Fruit fly (Drosophila melanogaster) whole organism, embryonic: Measurements from ENCODE around the gene Ripalpha.

Experiments
- BEAF-32 ChIP-seq: fragments of 200-800 bp; sonication (Bioruptor generic); optimal IDR thresholded peaks from 3 replicates; lab custom pipeline; 2017; ENCODE audit warnings: missing biosample characterization, missing genetic modification characterization, mild to moderate bottlenecking, moderate library complexity, missing genetic modification reagents
- CG11398 ChIP-seq: fragments of 200-800 bp; sonication (Bioruptor generic); optimal IDR thresholded peaks from 2 replicates; lab custom pipeline; 2016; ENCODE audit warnings: missing biosample characterization, missing genetic modification characterization
- CG11560 ChIP-seq: fragments of 200-800 bp; sonication (Bioruptor generic); IDR thresholded peaks from 3 replicates; pipeline ENCODE4 v1.3.6; 2022; ENCODE audit warnings: missing biosample characterization, missing genetic modification characterization
- CG12236 ChIP-seq: fragments of 200-800 bp; sonication (Bioruptor generic); optimal IDR thresholded peaks from 2 replicates; lab custom pipeline; 2016; ENCODE audit warnings: missing biosample characterization, missing genetic modification characterization
- CG13624 ChIP-seq: fragments of 200-800 bp; sonication (Bioruptor generic); optimal IDR thresholded peaks from 2 replicates; lab custom pipeline; 2016; ENCODE audit warnings: missing biosample characterization, missing genetic modification characterization
- CG13894 ChIP-seq: fragments of 200-800 bp; sonication (Bioruptor generic); optimal IDR thresholded peaks from 3 replicates; lab custom pipeline; 2018; ENCODE audit warnings: missing biosample characterization, mild to moderate bottlenecking, missing genetic modification characterization, moderate library complexity
- CG14667 ChIP-seq: fragments of 200-800 bp; sonication (Bioruptor generic); IDR thresholded peaks from 2 replicates; pipeline ENCODE4 v1.3.6; 2022; ENCODE audit warnings: missing biosample characterization, missing genetic modification characterization
- CG1529 ChIP-seq: fragments of 200-800 bp; sonication (Bioruptor generic); optimal IDR thresholded peaks from 3 replicates; lab custom pipeline; 2018; ENCODE audit warnings: missing biosample characterization, missing genetic modification characterization
- CG1603 ChIP-seq: fragments of 200-800 bp; sonication (Bioruptor generic); optimal IDR thresholded peaks from 2 replicates; lab custom pipeline; 2019; ENCODE audit warnings: missing biosample characterization, mild to moderate bottlenecking, missing genetic modification characterization, moderate library complexity
- CG1647 ChIP-seq: fragments of 200-800 bp; sonication (Bioruptor generic); optimal IDR thresholded peaks from 3 replicates; lab custom pipeline; 2016; ENCODE audit warnings: missing biosample characterization, missing genetic modification characterization
- CG17385 ChIP-seq: fragments of 200-800 bp; sonication (Bioruptor generic); optimal IDR thresholded peaks from 3 replicates; lab custom pipeline; 2018; ENCODE audit warnings: missing biosample characterization, mild to moderate bottlenecking, missing genetic modification characterization
- CG2712 ChIP-seq: fragments of 200-800 bp; optimal IDR thresholded peaks from 3 replicates; lab custom pipeline; 2019; ENCODE audit warnings: missing biosample characterization, mild to moderate bottlenecking, missing genetic modification characterization, moderate library complexity
- CG31224 ChIP-seq: fragments of 200-800 bp; sonication (Bioruptor generic); IDR thresholded peaks from 2 replicates; pipeline ENCODE4 v1.3.6; 2022; ENCODE audit warnings: missing biosample characterization, missing genetic modification characterization
- CG34224 ChIP-seq: fragments of 200-800 bp; sonication (Bioruptor generic); IDR thresholded peaks from 3 replicates; pipeline ENCODE4 v1.3.6; 2022; ENCODE audit warnings: missing biosample characterization, missing genetic modification characterization; ENCODE audit not compliant: partially characterized antibody
- CG6813 ChIP-seq: fragments of 200-800 bp; sonication (Bioruptor generic); optimal IDR thresholded peaks from 2 replicates; lab custom pipeline; 2017; ENCODE audit warnings: missing biosample characterization, missing genetic modification characterization, mild to moderate bottlenecking, moderate library complexity, missing genetic modification reagents
- CG7786 ChIP-seq: fragments of 200-800 bp; sonication (Bioruptor generic); optimal IDR thresholded peaks from 2 replicates; lab custom pipeline; 2016; ENCODE audit warnings: missing biosample characterization, missing genetic modification characterization
- CG9876 ChIP-seq: fragments of 200-800 bp; sonication (Bioruptor generic); optimal IDR thresholded peaks from 2 replicates; lab custom pipeline; 2016; ENCODE audit warnings: missing biosample characterization, missing genetic modification characterization
- Dfd ChIP-seq, 2 experiments: fragments of >200 bp; optimal IDR thresholded peaks; 2 replicates each; lab custom pipeline; 2017; ENCODE audit warnings: missing biosample characterization in 2 of 2, missing genetic modification characterization in 2 of 2
- Doc2 ChIP-seq: fragments of 200-800 bp; sonication (Bioruptor generic); IDR thresholded peaks from 2 replicates; pipeline ENCODE4 v1.3.6; 2022; ENCODE audit warnings: missing biosample characterization, missing genetic modification characterization
- Gug ChIP-seq: fragments of 200-800 bp; sonication (Bioruptor generic); IDR thresholded peaks from 4 replicates; pipeline ENCODE4 v1.3.6; 2022; ENCODE audit warnings: missing biosample characterization, missing genetic modification characterization
- HLHmδ ChIP-seq: fragments of 200-800 bp; sonication (Bioruptor generic); optimal IDR thresholded peaks from 2 replicates; lab custom pipeline; 2018; ENCODE audit warnings: missing biosample characterization, mild to moderate bottlenecking, missing genetic modification characterization, moderate library complexity
- Mes4 ChIP-seq: fragments of 200-800 bp; sonication (Bioruptor generic); optimal IDR thresholded peaks from 2 replicates; lab custom pipeline; 2016; ENCODE audit warnings: missing biosample characterization, missing genetic modification characterization
- NC2α ChIP-seq: fragments of 200-800 bp; sonication (Bioruptor generic); optimal IDR thresholded peaks from 2 replicates; lab custom pipeline; 2016; ENCODE audit warnings: missing biosample characterization, missing genetic modification characterization
- Oaz ChIP-seq: fragments of 200-800 bp; sonication (Bioruptor generic); IDR thresholded peaks from 2 replicates; pipeline ENCODE4 v1.3.6; 2022; ENCODE audit warnings: missing biosample characterization, missing genetic modification characterization
- Six4 ChIP-seq: fragments of 200-800 bp; sonication (Bioruptor generic); optimal IDR thresholded peaks from 2 replicates; lab custom pipeline; 2016; ENCODE audit warnings: missing biosample characterization, missing genetic modification characterization
- Xrp1 ChIP-seq: fragments of 200-800 bp; sonication (Bioruptor generic); IDR thresholded peaks from 2 replicates; pipeline ENCODE4 v1.3.6; 2022; ENCODE audit warnings: missing biosample characterization, missing genetic modification characterization
- amos ChIP-seq: fragments of 200-800 bp; sonication (Bioruptor generic); IDR thresholded peaks from 2 replicates; pipeline ENCODE4 v1.3.6; 2022; ENCODE audit warnings: missing biosample characterization, missing genetic modification characterization; ENCODE audit not compliant: partially characterized antibody
- az2 ChIP-seq: fragments of 200-800 bp; sonication (Bioruptor generic); optimal IDR thresholded peaks from 3 replicates; lab custom pipeline; 2016; ENCODE audit warnings: missing biosample characterization, missing genetic modification characterization
- bbx ChIP-seq: fragments of 200-800 bp; sonication (Bioruptor generic); IDR thresholded peaks from 2 replicates; pipeline ENCODE4 v1.3.6; 2022; ENCODE audit warnings: missing biosample characterization, missing genetic modification characterization; ENCODE audit not compliant: partially characterized antibody
- caup ChIP-seq: fragments of 200-800 bp; sonication (Bioruptor generic); optimal IDR thresholded peaks from 3 replicates; lab custom pipeline; 2017; ENCODE audit warnings: missing biosample characterization, mild to moderate bottlenecking, missing genetic modification characterization, moderate library complexity; ENCODE audit not compliant: severe bottlenecking
- dysf ChIP-seq: fragments of 200-800 bp; sonication (Bioruptor generic); IDR thresholded peaks from 3 replicates; pipeline ENCODE4 v1.3.6; 2022; ENCODE audit warnings: missing biosample characterization, missing genetic modification characterization
- eve ChIP-seq, 2 experiments: fragments of >200 bp; optimal IDR thresholded peaks; 2 replicates each; lab custom pipeline; 2017; ENCODE audit warnings: missing biosample characterization in 2 of 2, missing genetic modification characterization in 2 of 2
- fd3F ChIP-seq: fragments of 200-800 bp; sonication (Bioruptor generic); optimal IDR thresholded peaks from 2 replicates; lab custom pipeline; 2018; ENCODE audit warnings: missing biosample characterization, mild to moderate bottlenecking, missing genetic modification characterization, moderate library complexity
- grau ChIP-seq: fragments of 200-800 bp; optimal IDR thresholded peaks from 3 replicates; lab custom pipeline; 2019; ENCODE audit warnings: missing biosample characterization, mild to moderate bottlenecking, missing genetic modification characterization, moderate library complexity
- gt ChIP-seq: fragments of 200-800 bp; sonication (Bioruptor generic); IDR thresholded peaks from 2 replicates; pipeline ENCODE4 v1.3.6; 2022; ENCODE audit warnings: missing biosample characterization, missing genetic modification characterization
- jumu ChIP-seq: fragments of 200-800 bp; sonication (Bioruptor generic); optimal IDR thresholded peaks from 3 replicates; lab custom pipeline; 2016; ENCODE audit warnings: missing biosample characterization, missing genetic modification characterization
- kay ChIP-seq: fragments of 200-800 bp; sonication (Bioruptor generic); optimal IDR thresholded peaks from 2 replicates; lab custom pipeline; 2016; ENCODE audit warnings: missing biosample characterization, missing genetic modification characterization
- klu ChIP-seq: fragments of 200-800 bp; sonication (Bioruptor generic); IDR thresholded peaks from 2 replicates; pipeline ENCODE4 v1.3.6; 2022; ENCODE audit warnings: missing biosample characterization, missing genetic modification characterization
- lab ChIP-seq: fragments of 200-800 bp; sonication (Bioruptor generic); optimal IDR thresholded peaks from 3 replicates; lab custom pipeline; 2017; ENCODE audit warnings: missing biosample characterization, missing genetic modification characterization, mild to moderate bottlenecking, moderate library complexity, missing genetic modification reagents
- nmo ChIP-seq: fragments of 200-800 bp; sonication (Bioruptor generic); optimal IDR thresholded peaks from 2 replicates; lab custom pipeline; 2018; ENCODE audit warnings: missing biosample characterization, mild to moderate bottlenecking, missing genetic modification characterization, moderate library complexity
- org-1 ChIP-seq: fragments of 200-800 bp; sonication (Bioruptor generic); optimal IDR thresholded peaks from 2 replicates; lab custom pipeline; 2017; ENCODE audit warnings: missing biosample characterization, missing genetic modification characterization
- pan ChIP-seq, 4 experiments: fragments of >200 bp in 3 of 4; fragments of 200-800 bp in 1 of 4; sonication (Bioruptor generic) in 1 of 4; optimal IDR thresholded peaks in 3 of 4; IDR thresholded peaks in 1 of 4; 2 replicates each; pipeline versions ENCODE4 v1.3.6 to Lab custom; 2017 to 2022; ENCODE audit warnings: missing biosample characterization in 2 of 4, missing genetic modification characterization in 2 of 4, mixed read lengths in 1 of 4
- pros ChIP-seq: fragments of 200-800 bp; sonication (Bioruptor generic); optimal IDR thresholded peaks from 3 replicates; lab custom pipeline; 2019; ENCODE audit warnings: missing biosample characterization, mild to moderate bottlenecking, missing genetic modification characterization, moderate library complexity
- sima ChIP-seq: fragments of 200-800 bp; sonication (Bioruptor generic); optimal IDR thresholded peaks from 2 replicates; lab custom pipeline; 2016; ENCODE audit warnings: missing biosample characterization, missing genetic modification characterization
- stc ChIP-seq: fragments of 200-800 bp; sonication (Bioruptor generic); IDR thresholded peaks from 2 replicates; pipeline ENCODE4 v1.3.6; 2022; ENCODE audit warnings: missing biosample characterization, missing genetic modification characterization
- tap ChIP-seq: fragments of 200-800 bp; optimal IDR thresholded peaks from 3 replicates; lab custom pipeline; 2019; ENCODE audit warnings: missing biosample characterization, mild to moderate bottlenecking, missing genetic modification characterization, moderate library complexity
- tll ChIP-seq, 2 experiments: fragments of 200-800 bp in 1 of 2; fragments of >200 bp in 1 of 2; sonication (Bioruptor generic) in 1 of 2; optimal IDR thresholded peaks; 2 replicates each; lab custom pipeline; 2017 to 2019; ENCODE audit warnings: missing biosample characterization in 2 of 2, missing genetic modification characterization in 2 of 2, mild to moderate bottlenecking in 1 of 2, moderate library complexity in 1 of 2
- wek ChIP-seq: fragments of 200-800 bp; sonication (Bioruptor generic); optimal IDR thresholded peaks from 3 replicates; lab custom pipeline; 2018; ENCODE audit warnings: missing biosample characterization, mild to moderate bottlenecking, missing genetic modification characterization, moderate library complexity
- yki ChIP-seq: fragments of >200 bp; optimal IDR thresholded peaks from 3 replicates; lab custom pipeline; 2018
- zf30C ChIP-seq: fragments of 200-800 bp; sonication (Bioruptor generic); optimal IDR thresholded peaks from 3 replicates; lab custom pipeline; 2018; ENCODE audit warnings: missing biosample characterization, mild to moderate bottlenecking, missing genetic modification characterization

The Ripalpha gene

DNA sequence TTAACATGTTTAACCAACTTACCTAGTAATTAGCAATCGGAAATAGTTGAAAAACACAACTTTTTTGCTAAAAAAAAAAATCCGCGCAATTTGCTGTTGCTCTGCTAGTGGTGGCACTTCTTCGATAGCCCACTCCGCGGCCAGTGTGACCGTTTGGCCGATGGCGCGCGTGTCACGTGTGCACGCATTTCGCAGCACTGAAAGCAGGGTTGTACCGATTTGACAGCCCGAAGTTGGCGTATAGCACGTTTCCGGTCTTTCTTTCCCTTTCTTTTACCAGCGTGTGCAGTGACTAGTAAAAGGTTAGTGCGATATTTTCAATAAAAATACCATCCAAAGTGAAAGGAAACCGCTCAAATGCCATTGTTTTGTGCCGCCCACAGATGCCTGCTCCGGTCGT lies at the start of gene Ripalpha, which contains the start of gene RpL7 (continued):
- TF ChIP-seq CG13624 (GFP tag; lab: Kevin White, UChicago) (peak; percentile 99), CG14667 (GFP tag; lab: Robert Waterston, UW) (peak; percentile 88), nmo (GFP tag; lab: Kevin White, UChicago) (peak; percentile 95), dysf (GFP tag; lab: Robert Waterston, UW) (peak; percentile 96), jumu (GFP tag; lab: Kevin White, UChicago) (peak; percentile 95), BEAF-32 (GFP tag; lab: Kevin White, UChicago) (peak; percentile 98), CG13894 (peak; percentile 97), stc (GFP tag; lab: Robert Waterston, UW) (peak; percentile 90), CG12236 (GFP tag; lab: Kevin White, UChicago) (peak; percentile 98), tap (tag; lab: Kevin White, UChicago) (peak; percentile 84), Doc2 (GFP tag; lab: Robert Waterston, UW) (no peak), lab (peak; percentile 100), CG17385 (GFP tag; lab: Kevin White, UChicago) (peak; percentile 95), tll (GFP tag; optimal IDR thresholded peaks at IDR 0.05; lab: Kevin White, UChicago) (peak in 1 of 2 experiments; percentile 72), CG1603 (tag; lab: Kevin White, UChicago) (peak; percentile 98), amos (GFP tag; lab: Robert Waterston, UW) (peak; percentile 98), wek (GFP tag; lab: Kevin White, UChicago) (peak; percentile 95), Gug (peak; percentile 88; the same call in 3 of the 4 replicates), grau (peak; percentile 88), kay (GFP tag; lab: Kevin White, UChicago) (peak; percentile 92), caup (peak; percentile 99), org-1 (GFP tag; lab: Kevin White, UChicago) (peak; percentile 97), CG1529 (GFP tag; lab: Kevin White, UChicago) (peak; percentile 95), HLHmδ (peak; percentile 100), yki (lab: Kevin White, UChicago) (no peak), CG6813 (GFP tag; lab: Kevin White, UChicago) (peak; percentile 99), fd3F (GFP tag; lab: Kevin White, UChicago) (peak; percentile 93), pros (GFP tag; lab: Kevin White, UChicago) (peak; percentile 43), CG7786 (GFP tag; lab: Kevin White, UChicago) (peak; percentile 98), NC2α (GFP tag; lab: Kevin White, UChicago) (peak; percentile 97), Dfd (GFP tag; optimal IDR thresholded peaks at IDR 0.05; lab: Kevin White, UChicago) (no peak), Xrp1 (GFP tag; lab: Robert Waterston, UW) (peak; percentile 81), bbx (peak; percentile 94), Six4 (GFP tag; lab: Kevin White, UChicago) (peak; percentile 89), eve (GFP tag; optimal IDR thresholded peaks at IDR 0.05; lab: Kevin White, UChicago) (no peak), sima (peak; percentile 96), CG31224 (peak; percentile 93), zf30C (GFP tag; lab: Kevin White, UChicago) (peak; percentile 77), gt (GFP tag; lab: Robert Waterston, UW) (peak; percentile 87), az2 (GFP tag; lab: Kevin White, UChicago) (peak; percentile 96), Oaz (GFP tag; lab: Robert Waterston, UW) (peak; percentile 92), Mes4 (GFP tag; lab: Kevin White, UChicago) (peak; percentile 100), pan (optimal IDR thresholded peaks at IDR 0.05; lab: Kevin White, UChicago) (no peak), pan (GFP tag; optimal IDR thresholded peaks at IDR 0.05 in 1 of 2, IDR thresholded peaks at IDR 0.05 in 1 of 2) (peak in 1 of 2 experiments; percentile 96), CG11398 (GFP tag; lab: Kevin White, UChicago) (peak; percentile 98), CG1647 (peak; percentile 98), CG9876 (peak; percentile 99), klu (peak; percentile 84), CG11560 (peak; percentile 73; the same call in 2 of the 3 replicates), CG34224 (GFP tag; lab: Robert Waterston, UW) (peak; percentile 84), CG2712 (tag; lab: Kevin White, UChicago) (peak; percentile 92)
